Worm (Caenorhabditis elegans): ENCODE results near the gene clec-141.

clec-141 gene

ce11 chrII:5449620-5450019 lies 42.2 kb upstream of the clec-141 start:
- TF ChIP-seq hlh-8 (tag; optimal IDR thresholded peaks at IDR 0.05) (no peak), nhr-232 (tag; optimal IDR thresholded peaks at IDR 0.05) (no peak), hlh-30 (tag; optimal IDR thresholded peaks at IDR 0.05; ENCODE audit: insufficient read depth) (no peak), ahr-1 (tag; optimal IDR thresholded peaks at IDR 0.05) (no peak)

DNA sequence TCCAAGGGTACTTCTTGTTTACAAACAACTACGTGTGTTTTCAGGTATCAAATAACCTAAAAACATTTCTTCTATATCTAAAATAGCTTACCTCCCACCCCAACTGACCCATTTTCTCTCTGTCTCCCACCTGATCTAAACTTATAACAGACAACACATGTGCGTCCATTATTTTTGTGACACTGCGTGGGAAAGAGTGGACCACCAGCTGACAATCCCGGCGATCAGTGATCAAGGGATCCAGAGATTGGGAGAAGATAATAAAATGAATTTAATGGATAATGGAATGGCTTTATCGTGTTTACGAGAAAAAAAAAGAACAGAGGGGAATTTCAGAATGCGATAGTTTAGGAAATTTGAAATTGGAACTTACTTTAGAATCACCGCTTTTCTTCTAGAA lies 41.8 kb upstream of the clec-141 start:
- TF ChIP-seq unc-55 (GFP tag; optimal IDR thresholded peaks at IDR 0.05) = peak; percentile 77
- no peak for TF ChIP-seq F13H6.1 (tag; optimal IDR thresholded peaks at IDR 0.05)
- no peak for TF ChIP-seq ceh-2 (tag; optimal IDR thresholded peaks at IDR 0.05)
- no peak for TF ChIP-seq elt-4 (tag; optimal IDR thresholded peaks at IDR 0.05)
- no peak for TF ChIP-seq tbx-2 (tag; optimal IDR thresholded peaks at IDR 0.05)
- no peak for TF ChIP-seq hlh-8 (tag; optimal IDR thresholded peaks at IDR 0.05)
- TF ChIP-seq ahr-1 (tag; optimal IDR thresholded peaks at IDR 0.05) = no peak
- TF ChIP-seq ceh-6 (GFP tag; optimal IDR thresholded peaks at IDR 0.05) = no peak
- TF ChIP-seq ceh-18 (tag; optimal IDR thresholded peaks at IDR 0.05) = peak; percentile 23

ce11 chrII:5447381-5447780 lies 39.9 kb upstream of the clec-141 start, which contains the start of gene cex-1:
cex-1 (plus strand) TSS chrII:5447681.
- TF ChIP-seq ceh-14 (tag; optimal IDR thresholded peaks at IDR 0.05) (no peak), F13H6.1 (tag; optimal IDR thresholded peaks at IDR 0.05) (no peak), ahr-1 (tag; optimal IDR thresholded peaks at IDR 0.05) (no peak), lin-11 (tag; optimal IDR thresholded peaks at IDR 0.05) (no peak), hlh-30 (tag; optimal IDR thresholded peaks at IDR 0.05; ENCODE audit: insufficient read depth) (no peak), C08G9.2 (tag; optimal IDR thresholded peaks at IDR 0.05) (no peak), K02D7.2 (tag; optimal IDR thresholded peaks at IDR 0.05) (no peak), zip-5 (tag; optimal IDR thresholded peaks at IDR 0.05) (no peak), npax-4 (tag; optimal IDR thresholded peaks at IDR 0.05) (no peak), ceh-30 (tag; optimal IDR thresholded peaks at IDR 0.05) (no peak), pag-3 (tag; optimal IDR thresholded peaks at IDR 0.05; ENCODE audit: borderline replicate concordance) (no peak)

DNA sequence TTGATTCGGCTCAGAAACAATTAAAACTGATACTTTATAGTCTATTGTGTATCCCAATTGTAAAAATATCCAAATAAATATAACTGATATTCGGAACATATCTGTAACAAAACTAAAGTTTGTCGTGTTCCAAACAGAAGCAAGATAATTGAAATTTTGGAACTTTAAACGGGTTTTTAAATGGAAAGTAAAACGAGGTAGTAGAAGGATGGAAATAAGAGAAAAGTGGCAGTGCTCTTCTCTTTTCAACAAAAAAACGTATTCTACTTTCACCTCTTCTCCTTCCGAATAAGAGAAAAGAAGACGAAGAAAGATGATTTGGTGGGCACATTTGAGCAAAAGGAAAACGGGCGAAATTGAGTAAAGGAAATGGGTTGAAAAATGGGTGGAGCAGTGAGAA lies 39.1 kb upstream of the clec-141 start, which contains the start of gene nmr-1:
TSS of gene nmr-1 (minus strand) at position 101 of the 400 bp plus-strand sequence.
- TF ChIP-seq pha-2 (tag; optimal IDR thresholded peaks at IDR 0.05) (no peak), hlh-6 (tag; optimal IDR thresholded peaks at IDR 0.05) (no peak), ceh-9 (tag; optimal IDR thresholded peaks at IDR 0.05) (no peak), C08G9.2 (tag; optimal IDR thresholded peaks at IDR 0.05) (no peak), ahr-1 (tag; optimal IDR thresholded peaks at IDR 0.05) (no peak), unc-86 (tag; optimal IDR thresholded peaks at IDR 0.05) (no peak), odd-2 (tag; optimal IDR thresholded peaks at IDR 0.05) (no peak), elt-2 (tag; optimal IDR thresholded peaks at IDR 0.05) (no peak), sdc-2 (tag; optimal IDR thresholded peaks at IDR 0.05) (no peak), hlh-8 (tag; optimal IDR thresholded peaks at IDR 0.05) (no peak), ceh-22 (tag; optimal IDR thresholded peaks at IDR 0.05) (no peak), sox-2 (GFP tag; IDR thresholded peaks at IDR 0.05) (no peak), ceh-48 (tag; optimal IDR thresholded peaks at IDR 0.05) (no peak), ets-4 (tag; optimal IDR thresholded peaks at IDR 0.05) (no peak), hlh-15 (tag; optimal IDR thresholded peaks at IDR 0.05) (no peak)

- no peak for TF ChIP-seq ceh-14 (tag; optimal IDR thresholded peaks at IDR 0.05)
- no peak for TF ChIP-seq npax-4 (tag; optimal IDR thresholded peaks at IDR 0.05)
Observed at ce11 chrII:5437586-5437985, 30.1 kb upstream of the clec-141 start, which contains the start of gene F07F6.1. F07F6.1 (plus strand) TSS chrII:5437886.

- TF ChIP-seq ama-1 (optimal IDR thresholded peaks at IDR 0.05) = no peak
- TF ChIP-seq zip-5 (tag; optimal IDR thresholded peaks at IDR 0.05) = no peak
Observed at ce11 chrII:5436833-5437232, 29.4 kb upstream of the clec-141 start, which contains the start of gene dct-5. dct-5 (minus strand) TSS chrII:5436933.
